Fruit fly (Drosophila melanogaster) whole organism, embryonic: Measurements from ENCODE around the gene CG42269.
A peak's percentile ranks its signal among the peaks of the same experiment; 100 is the strongest.

ENCODE experiments used
- Adf1 ChIP-seq: fragments of 200-800 bp; sonication (Bioruptor generic); IDR thresholded peaks from 2 replicates; pipeline ENCODE4 v1.3.6; 2022; ENCODE audit warnings: missing biosample characterization, missing genetic modification characterization
- CG10979 ChIP-seq: fragments of 200-800 bp; sonication (Bioruptor generic); optimal IDR thresholded peaks from 2 replicates; lab custom pipeline; 2018; ENCODE audit warnings: missing biosample characterization, mild to moderate bottlenecking, missing genetic modification characterization, moderate library complexity
- CG12942 ChIP-seq: fragments of 200-800 bp; sonication (Bioruptor generic); optimal IDR thresholded peaks from 3 replicates; lab custom pipeline; 2016; ENCODE audit warnings: missing biosample characterization, missing genetic modification characterization
- CG13296 ChIP-seq: fragments of 200-800 bp; sonication (Bioruptor generic); optimal IDR thresholded peaks from 3 replicates; lab custom pipeline; 2018; ENCODE audit warnings: missing biosample characterization, mild to moderate bottlenecking, missing genetic modification characterization
- CG1603 ChIP-seq: fragments of 200-800 bp; sonication (Bioruptor generic); optimal IDR thresholded peaks from 2 replicates; lab custom pipeline; 2019; ENCODE audit warnings: missing biosample characterization, mild to moderate bottlenecking, missing genetic modification characterization, moderate library complexity
- CG17385 ChIP-seq: fragments of 200-800 bp; sonication (Bioruptor generic); optimal IDR thresholded peaks from 3 replicates; lab custom pipeline; 2018; ENCODE audit warnings: missing biosample characterization, mild to moderate bottlenecking, missing genetic modification characterization
- CG17568 ChIP-seq: fragments of 200-800 bp; sonication (Bioruptor generic); optimal IDR thresholded peaks from 2 replicates; lab custom pipeline; 2018; ENCODE audit warnings: missing biosample characterization, mild to moderate bottlenecking, missing genetic modification characterization, moderate library complexity
- CG2199 ChIP-seq: fragments of 200-800 bp; sonication (Bioruptor generic); IDR thresholded peaks from 3 replicates; pipeline ENCODE4 v1.3.6; 2022; ENCODE audit warnings: missing biosample characterization, missing genetic modification characterization
- CG2202 ChIP-seq: fragments of 200-800 bp; sonication (Bioruptor generic); optimal IDR thresholded peaks from 2 replicates; lab custom pipeline; 2018; ENCODE audit warnings: missing biosample characterization, mild to moderate bottlenecking, missing genetic modification characterization
- CG2875 ChIP-seq: fragments of 200-800 bp; sonication (Bioruptor generic); optimal IDR thresholded peaks from 2 replicates; lab custom pipeline; 2017; ENCODE audit warnings: missing biosample characterization, mild to moderate bottlenecking, missing genetic modification characterization, missing genetic modification reagents
- CG3065 ChIP-seq: fragments of 200-800 bp; sonication (Bioruptor generic); optimal IDR thresholded peaks from 2 replicates; lab custom pipeline; 2016; ENCODE audit warnings: missing biosample characterization, missing genetic modification characterization
- CG34224 ChIP-seq: fragments of 200-800 bp; sonication (Bioruptor generic); IDR thresholded peaks from 3 replicates; pipeline ENCODE4 v1.3.6; 2022; ENCODE audit warnings: missing biosample characterization, missing genetic modification characterization; ENCODE audit not compliant: partially characterized antibody
- CG3838 ChIP-seq: fragments of 200-800 bp; sonication (Bioruptor generic); optimal IDR thresholded peaks from 3 replicates; lab custom pipeline; 2016; ENCODE audit warnings: missing biosample characterization, missing genetic modification characterization
- CG4617 ChIP-seq: fragments of 200-800 bp; sonication (Bioruptor generic); optimal IDR thresholded peaks from 3 replicates; lab custom pipeline; 2016; ENCODE audit warnings: missing biosample characterization, missing genetic modification characterization, borderline replicate concordance
- CG6813 ChIP-seq: fragments of 200-800 bp; sonication (Bioruptor generic); optimal IDR thresholded peaks from 2 replicates; lab custom pipeline; 2017; ENCODE audit warnings: missing biosample characterization, missing genetic modification characterization, mild to moderate bottlenecking, moderate library complexity, missing genetic modification reagents
- CG7556 ChIP-seq: fragments of 200-800 bp; sonication (Bioruptor generic); optimal IDR thresholded peaks from 2 replicates; lab custom pipeline; 2017; ENCODE audit warnings: missing biosample characterization, mild to moderate bottlenecking, missing genetic modification characterization
- CG8478 ChIP-seq: fragments of >200 bp; optimal IDR thresholded peaks from 2 replicates; lab custom pipeline; 2018
- CG9876 ChIP-seq: fragments of 200-800 bp; sonication (Bioruptor generic); optimal IDR thresholded peaks from 2 replicates; lab custom pipeline; 2016; ENCODE audit warnings: missing biosample characterization, missing genetic modification characterization
- D ChIP-seq, 2 experiments: fragments of 200-800 bp in 1 of 2; fragments of >200 bp in 1 of 2; sonication (Bioruptor generic) in 1 of 2; optimal IDR thresholded peaks; 2 replicates in 1 of 2; 3 replicates in 1 of 2; lab custom pipeline; 2017; ENCODE audit warnings: mild to moderate bottlenecking in 1 of 2, missing biosample characterization in 1 of 2, missing genetic modification characterization in 1 of 2, missing genetic modification reagents in 1 of 2
- Dll ChIP-seq: fragments of 200-800 bp; sonication (Bioruptor generic); IDR thresholded peaks from 4 replicates; pipeline ENCODE4 v1.3.6; 2022; ENCODE audit warnings: missing biosample characterization, missing genetic modification characterization; ENCODE audit not compliant: partially characterized antibody
- Fer3 ChIP-seq: fragments of 200-800 bp; sonication (Bioruptor generic); optimal IDR thresholded peaks from 2 replicates; lab custom pipeline; 2018; ENCODE audit warnings: missing biosample characterization, mild to moderate bottlenecking, missing genetic modification characterization, moderate library complexity
- GATAe ChIP-seq: fragments of 200-800 bp; sonication (Bioruptor generic); conservative IDR thresholded peaks from 2 replicates; pipeline ENCODE4 v1.3.6; 2022; ENCODE audit warnings: missing biosample characterization, missing genetic modification characterization
- HLH4C ChIP-seq: fragments of 200-800 bp; sonication (Bioruptor generic); IDR thresholded peaks from 3 replicates; pipeline ENCODE4 v1.3.6; 2022; ENCODE audit warnings: missing biosample characterization, missing genetic modification characterization; ENCODE audit not compliant: partially characterized antibody
- Hr39 ChIP-seq: fragments of >200 bp; optimal IDR thresholded peaks from 2 replicates; lab custom pipeline; 2017
- MBD-R2 ChIP-seq: fragments of 200-800 bp; sonication (Bioruptor generic); IDR thresholded peaks from 2 replicates; pipeline ENCODE4 v1.3.6; 2022; ENCODE audit warnings: missing biosample characterization, missing genetic modification characterization
- Max ChIP-seq: fragments of 200-800 bp; sonication (Bioruptor generic); optimal IDR thresholded peaks from 2 replicates; lab custom pipeline; 2016; ENCODE audit warnings: missing biosample characterization, mild to moderate bottlenecking, missing genetic modification characterization
- Nf-YA ChIP-seq: fragments of 200-800 bp; sonication (Bioruptor generic); IDR thresholded peaks from 2 replicates; pipeline ENCODE4 v1.3.6; 2022; ENCODE audit warnings: missing biosample characterization, missing genetic modification characterization
- Pdp1 ChIP-seq, 2 experiments: fragments of 200-800 bp; sonication (Bioruptor generic); optimal IDR thresholded peaks; 3 replicates each; lab custom pipeline; 2016; ENCODE audit warnings: missing biosample characterization in 2 of 2, missing genetic modification characterization in 2 of 2, mild to moderate bottlenecking in 1 of 2, moderate library complexity in 1 of 2
- Rx ChIP-seq: fragments of 200-800 bp; sonication (Bioruptor generic); IDR thresholded peaks from 2 replicates; pipeline ENCODE4 v1.3.6; 2022; ENCODE audit warnings: missing biosample characterization, missing genetic modification characterization
- Sox102F ChIP-seq: fragments of 200-800 bp; sonication (Bioruptor generic); optimal IDR thresholded peaks from 2 replicates; lab custom pipeline; 2018; ENCODE audit warnings: missing biosample characterization, mild to moderate bottlenecking, missing genetic modification characterization, moderate library complexity
- Ssrp ChIP-seq: fragments of 200-800 bp; sonication (Bioruptor generic); optimal IDR thresholded peaks from 2 replicates; lab custom pipeline; 2018; ENCODE audit warnings: missing biosample characterization, mild to moderate bottlenecking, missing genetic modification characterization, moderate library complexity
- Vsx1 ChIP-seq: fragments of 200-800 bp; sonication (Bioruptor generic); optimal IDR thresholded peaks from 2 replicates; lab custom pipeline; 2017; ENCODE audit warnings: missing biosample characterization, mild to moderate bottlenecking, missing genetic modification characterization, missing genetic modification reagents
- cas ChIP-seq: fragments of 200-800 bp; sonication (Bioruptor generic); IDR thresholded peaks from 2 replicates; pipeline ENCODE4 v1.3.6; 2022; ENCODE audit warnings: missing biosample characterization, missing genetic modification characterization
- danr ChIP-seq: fragments of 200-800 bp; sonication (Bioruptor generic); IDR thresholded peaks from 2 replicates; pipeline ENCODE4 v1.3.6; 2022; ENCODE audit warnings: missing biosample characterization, missing genetic modification characterization
- eyg ChIP-seq: fragments of 200-800 bp; sonication (Bioruptor generic); optimal IDR thresholded peaks from 3 replicates; lab custom pipeline; 2016; ENCODE audit warnings: missing biosample characterization, missing genetic modification characterization
- fd3F ChIP-seq: fragments of 200-800 bp; sonication (Bioruptor generic); optimal IDR thresholded peaks from 2 replicates; lab custom pipeline; 2018; ENCODE audit warnings: missing biosample characterization, mild to moderate bottlenecking, missing genetic modification characterization, moderate library complexity
- gcm ChIP-seq: fragments of 200-800 bp; sonication (Bioruptor generic); optimal IDR thresholded peaks from 2 replicates; lab custom pipeline; 2019; ENCODE audit warnings: missing biosample characterization, mild to moderate bottlenecking, missing genetic modification characterization, moderate library complexity
- gcm2 ChIP-seq: fragments of 200-800 bp; sonication (Bioruptor generic); optimal IDR thresholded peaks from 2 replicates; lab custom pipeline; 2016; ENCODE audit warnings: missing biosample characterization, missing genetic modification characterization
- gfzf ChIP-seq: fragments of 200-800 bp; sonication (Bioruptor generic); optimal IDR thresholded peaks from 2 replicates; lab custom pipeline; 2016; ENCODE audit warnings: missing biosample characterization, mild to moderate bottlenecking, missing genetic modification characterization, moderate library complexity
- gsb ChIP-seq: fragments of 200-800 bp; sonication (Bioruptor generic); IDR thresholded peaks from 2 replicates; pipeline ENCODE4 v1.3.6; 2022; ENCODE audit warnings: missing biosample characterization, missing genetic modification characterization
- hkb ChIP-seq, 2 experiments: fragments of 200-800 bp in 1 of 2; fragments of >200 bp in 1 of 2; sonication (Bioruptor generic) in 1 of 2; IDR thresholded peaks in 1 of 2; optimal IDR thresholded peaks in 1 of 2; 2 replicates each; pipeline versions ENCODE4 v1.3.6 to Lab custom; 2017 to 2022; ENCODE audit warnings: missing biosample characterization in 1 of 2, missing genetic modification characterization in 1 of 2
- ken ChIP-seq: fragments of 200-800 bp; sonication (Bioruptor generic); IDR thresholded peaks from 3 replicates; pipeline ENCODE4 v1.3.6; 2022; ENCODE audit warnings: missing biosample characterization, missing genetic modification characterization
- run ChIP-seq: fragments of 200-800 bp; sonication (Bioruptor generic); optimal IDR thresholded peaks from 3 replicates; lab custom pipeline; 2018; ENCODE audit warnings: missing biosample characterization, mild to moderate bottlenecking, missing genetic modification characterization
- sc ChIP-seq, 3 experiments: fragments of >200 bp in 2 of 3; fragments of 200-800 bp in 1 of 3; sonication (Bioruptor generic) in 1 of 3; optimal IDR thresholded peaks; 2 replicates in 2 of 3; 3 replicates in 1 of 3; lab custom pipeline; 2017; ENCODE audit warnings: mild to moderate bottlenecking in 1 of 3, missing biosample characterization in 1 of 3, missing genetic modification characterization in 1 of 3, missing genetic modification reagents in 1 of 3
- ssp ChIP-seq: fragments of 200-800 bp; sonication (Bioruptor generic); IDR thresholded peaks from 2 replicates; pipeline ENCODE4 v1.3.6; 2022; ENCODE audit warnings: missing biosample characterization, missing genetic modification characterization
- trem ChIP-seq: fragments of 200-800 bp; optimal IDR thresholded peaks from 3 replicates; lab custom pipeline; 2019; ENCODE audit warnings: missing biosample characterization, mild to moderate bottlenecking, missing genetic modification characterization, moderate library complexity
- zf30C ChIP-seq: fragments of 200-800 bp; sonication (Bioruptor generic); optimal IDR thresholded peaks from 3 replicates; lab custom pipeline; 2018; ENCODE audit warnings: missing biosample characterization, mild to moderate bottlenecking, missing genetic modification characterization

CG42269 gene

DNA sequence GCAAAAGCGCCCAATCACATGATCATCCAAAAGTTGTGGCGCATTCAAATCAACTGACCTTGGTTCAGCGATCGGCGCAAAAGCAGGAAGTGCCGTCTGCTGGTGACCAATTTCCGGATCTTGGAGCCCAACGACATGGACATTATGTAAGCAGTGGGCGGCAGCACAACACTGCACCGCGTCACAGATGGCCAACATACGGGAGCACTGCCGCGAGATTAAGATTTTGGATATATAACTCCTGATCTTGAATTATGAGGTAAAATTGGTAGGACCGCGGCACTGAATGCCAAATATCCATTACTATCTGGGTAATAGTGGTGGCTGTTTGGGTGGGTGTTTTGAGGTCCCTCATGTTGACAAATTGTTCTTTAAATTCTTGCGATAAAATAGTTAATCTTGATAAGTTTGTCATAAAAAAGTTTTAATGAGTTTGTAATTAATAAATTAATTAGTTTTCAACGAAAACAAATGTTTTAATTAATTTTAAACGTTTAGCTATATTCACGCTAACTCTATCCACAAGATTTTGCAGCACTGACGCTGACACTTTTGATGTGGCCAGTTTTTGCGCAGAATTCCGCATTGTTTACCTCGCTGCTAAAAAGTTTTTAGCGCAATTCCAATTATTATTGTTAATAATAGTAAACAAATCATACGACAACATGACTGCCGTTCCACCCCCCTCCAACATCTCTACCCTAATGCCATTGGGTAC is 9.0 kb downstream of the CG42269 start, which contains the start of the genes CG13295 and CG6610 (continued):
- TF ChIP-seq danr (GFP tag; lab: Robert Waterston, UW) (no peak), Sox102F (GFP tag; lab: Kevin White, UChicago) (peak; percentile 39), fd3F (peak; percentile 60), gcm (GFP tag; lab: Kevin White, UChicago) (peak; percentile 11), Nf-YA (GFP tag; lab: Robert Waterston, UW) (no peak), Rx (GFP tag; lab: Robert Waterston, UW) (0 out of 2 replicates have a peak, but pooled peaks have one; percentile 12), CG12942 (no peak), sc (optimal IDR thresholded peaks at IDR 0.05; lab: Kevin White, UChicago) (no peak), sc (GFP tag; optimal IDR thresholded peaks at IDR 0.05; lab: Kevin White, UChicago) (peak; percentile 12), MBD-R2 (GFP tag; lab: Robert Waterston, UW) (peak; percentile 68), gcm2 (GFP tag; lab: Kevin White, UChicago) (peak; percentile 24), ssp (GFP tag; lab: Robert Waterston, UW) (peak; percentile 36), HLH4C (no peak), Pdp1 (GFP tag; optimal IDR thresholded peaks at IDR 0.05; lab: Kevin White, UChicago) (peak; percentile 55 to 88), CG4617 (GFP tag; lab: Kevin White, UChicago) (peak; percentile 20), Adf1 (GFP tag; lab: Robert Waterston, UW) (no peak), CG34224 (GFP tag; lab: Robert Waterston, UW) (no peak), Ssrp (tag; lab: Kevin White, UChicago) (peak; percentile 38), ken (GFP tag; lab: Robert Waterston, UW) (peak; percentile 19; the same call in 1 of the 3 replicates), run (tag; lab: Kevin White, UChicago) (no peak), CG3065 (no peak), D (optimal IDR thresholded peaks at IDR 0.05; lab: Kevin White, UChicago) (no peak), D (GFP tag; optimal IDR thresholded peaks at IDR 0.05; lab: Kevin White, UChicago) (peak; percentile 17), CG17385 (GFP tag; lab: Kevin White, UChicago) (peak; percentile 55), CG2199 (GFP tag; lab: Robert Waterston, UW) (no peak), CG2875 (no peak), CG6813 (no peak), zf30C (GFP tag; lab: Kevin White, UChicago) (no peak), gsb (GFP tag; lab: Robert Waterston, UW) (no peak), Max (GFP tag; lab: Kevin White, UChicago) (peak; percentile 19), CG8478 (no peak), hkb (optimal IDR thresholded peaks at IDR 0.05; lab: Kevin White, UChicago) (peak; percentile 44), hkb (GFP tag; IDR thresholded peaks at IDR 0.05; lab: Robert Waterston, UW) (peak; percentile 23; the same call in 1 of the 2 replicates), GATAe (GFP tag; lab: Robert Waterston, UW) (no peak), CG2202 (no peak), CG10979 (peak; percentile 55), Hr39 (lab: Kevin White, UChicago) (no peak), Dll (GFP tag; lab: Robert Waterston, UW) (0 out of 4 replicates have a peak, but pooled peaks have one; percentile 23), CG1603 (tag; lab: Kevin White, UChicago) (no peak), CG9876 (no peak), Fer3 (tag; lab: Kevin White, UChicago) (peak; percentile 66), CG3838 (GFP tag; lab: Kevin White, UChicago) (peak; percentile 15), CG17568 (GFP tag; lab: Kevin White, UChicago) (no peak), eyg (no peak), CG7556 (GFP tag; lab: Kevin White, UChicago) (peak; percentile 28), gfzf (peak; percentile 76), CG13296 (GFP tag; lab: Kevin White, UChicago) (peak; percentile 56), trem (peak; percentile 58), cas (GFP tag; lab: Robert Waterston, UW) (no peak), Vsx1 (GFP tag; lab: Kevin White, UChicago) (no peak)
